Worm (Caenorhabditis elegans): ENCODE measurements around the gene srt-67.

- TF ChIP-seq ama-1 (optimal IDR thresholded peaks at IDR 0.05) (no peak), tbx-11 (GFP tag; IDR thresholded peaks at IDR 0.05) (no peak), ceh-13 (GFP tag; optimal IDR thresholded peaks at IDR 0.05) (no peak), ets-7 (tag; optimal IDR thresholded peaks at IDR 0.05) (no peak), sea-1 (GFP tag; conservative IDR thresholded peaks at IDR 0.05) (no peak), hnd-1 (tag; optimal IDR thresholded peaks at IDR 0.05) (no peak), tbx-37 (GFP tag; conservative IDR thresholded peaks at IDR 0.05) (no peak), flt-1 (GFP tag; IDR thresholded peaks at IDR 0.05) (no peak), aly-1 (tag; optimal IDR thresholded peaks at IDR 0.05) (no peak), hmg-4 (GFP tag; optimal IDR thresholded peaks at IDR 0.05) (no peak)
Observed at ce11 chrV:5233777-5234176, 23.5 kb downstream of the srt-67 start, which contains the start of gene cest-32.
